Worm (Caenorhabditis elegans) whole organism, L3 larva: ENCODE measurements around the gene F10G2.4.

Experiments
- ZK546.5 ChIP-seq: sonication (generic microtip); optimal IDR thresholded peaks from 2 replicates; lab custom pipeline; 2017; ENCODE audit warnings: missing biosample characterization, missing genetic modification characterization
- aly-2 ChIP-seq: fragments of 150-350 bp; optimal IDR thresholded peaks from 2 replicates; lab custom pipeline; 2014; ENCODE audit warnings: missing biosample characterization, missing genetic modification characterization
- ama-1 ChIP-seq: fragments of 150-350 bp; optimal IDR thresholded peaks from 2 replicates; lab custom pipeline; 2018
- ceh-16 ChIP-seq: sonication (generic microtip); optimal IDR thresholded peaks from 2 replicates; lab custom pipeline; 2017; ENCODE audit warnings: missing biosample characterization, missing genetic modification characterization
- ceh-28 ChIP-seq: fragments of 150-350 bp; optimal IDR thresholded peaks from 2 replicates; lab custom pipeline; 2014; ENCODE audit warnings: missing biosample characterization, missing genetic modification reagents, missing genetic modification characterization
- ceh-82 ChIP-seq: fragments of 150-350 bp; optimal IDR thresholded peaks from 2 replicates; lab custom pipeline; 2014; ENCODE audit warnings: missing biosample characterization, missing genetic modification characterization
- ceh-9 ChIP-seq: sonication (generic microtip); optimal IDR thresholded peaks from 2 replicates; lab custom pipeline; 2018; ENCODE audit warnings: missing biosample characterization, missing genetic modification characterization
- daf-12 ChIP-seq: fragments of 150-350 bp; optimal IDR thresholded peaks from 2 replicates; lab custom pipeline; 2014; ENCODE audit warnings: missing biosample characterization, missing genetic modification reagents, missing genetic modification characterization
- egl-27 ChIP-seq: sonication (generic microtip); optimal IDR thresholded peaks from 4 replicates; lab custom pipeline; 2017; ENCODE audit warnings: missing biosample characterization, missing genetic modification reagents, missing genetic modification characterization
- egl-5 ChIP-seq: fragments of 150-350 bp; optimal IDR thresholded peaks from 2 replicates; lab custom pipeline; 2017; ENCODE audit warnings: missing biosample characterization, missing genetic modification reagents, missing genetic modification characterization, inconsistent platforms
- elt-1 ChIP-seq: fragments of 150-350 bp; optimal IDR thresholded peaks from 2 replicates; lab custom pipeline; 2014; ENCODE audit warnings: missing biosample characterization, missing genetic modification characterization
- elt-2 ChIP-seq: sonication (generic microtip); optimal IDR thresholded peaks from 2 replicates; lab custom pipeline; 2016; ENCODE audit warnings: missing genetic modification reagents, mild to moderate bottlenecking, missing genetic modification characterization, missing compliant biosample characterization
- elt-3 ChIP-seq, 3 experiments: fragments of 150-350 bp in 1 of 3; sonication (generic microtip) in 2 of 3; optimal IDR thresholded peaks; 2 replicates in 2 of 3; 4 replicates in 1 of 3; lab custom pipeline; 2014 to 2017; ENCODE audit warnings: missing biosample characterization in 3 of 3, missing genetic modification characterization in 3 of 3
- eor-1 ChIP-seq, 2 experiments: fragments of 150-350 bp; optimal IDR thresholded peaks; 2 replicates each; lab custom pipeline; 2014 to 2018; ENCODE audit warnings: missing biosample characterization in 2 of 2, missing genetic modification characterization in 2 of 2
- fkh-2 ChIP-seq: fragments of 150-350 bp; optimal IDR thresholded peaks from 2 replicates; lab custom pipeline; 2014; ENCODE audit warnings: missing biosample characterization, missing genetic modification reagents, missing genetic modification characterization
- fos-1 ChIP-seq: fragments of 150-350 bp; optimal IDR thresholded peaks from 2 replicates; lab custom pipeline; 2014; ENCODE audit warnings: missing biosample characterization, missing genetic modification characterization
- hmg-11 ChIP-seq: sonication (generic microtip); optimal IDR thresholded peaks from 2 replicates; lab custom pipeline; 2016; ENCODE audit warnings: missing genetic modification characterization, missing compliant biosample characterization
- jun-1 ChIP-seq: fragments of 150-350 bp; optimal IDR thresholded peaks from 2 replicates; lab custom pipeline; 2014; ENCODE audit warnings: missing biosample characterization, missing genetic modification reagents, missing genetic modification characterization
- lin-39 ChIP-seq: fragments of 150-350 bp; optimal IDR thresholded peaks from 2 replicates; lab custom pipeline; 2018; ENCODE audit warnings: missing biosample characterization, missing genetic modification reagents, missing genetic modification characterization
- lsy-12 ChIP-seq: sonication (generic microtip); optimal IDR thresholded peaks from 2 replicates; lab custom pipeline; 2016; ENCODE audit warnings: mild to moderate bottlenecking, missing genetic modification characterization, missing compliant biosample characterization
- mdl-1 ChIP-seq: fragments of 150-350 bp; optimal IDR thresholded peaks from 2 replicates; lab custom pipeline; 2014; ENCODE audit warnings: missing biosample characterization, missing genetic modification characterization
- mml-1 ChIP-seq: fragments of 150-350 bp; sonication (generic microtip); optimal IDR thresholded peaks from 3 replicates; lab custom pipeline; 2014; ENCODE audit warnings: missing biosample characterization, missing genetic modification characterization
- nfya-1 ChIP-seq: sonication (generic microtip); optimal IDR thresholded peaks from 2 replicates; lab custom pipeline; 2017; ENCODE audit warnings: missing genetic modification characterization, mild to moderate bottlenecking, missing compliant biosample characterization, antibody characterized with exemption, moderate library complexity; ENCODE audit not compliant: insufficient read depth
- nhr-11 ChIP-seq: fragments of 150-350 bp; optimal IDR thresholded peaks from 2 replicates; lab custom pipeline; 2014; ENCODE audit warnings: missing biosample characterization, missing genetic modification characterization
- nhr-12 ChIP-seq: fragments of 150-350 bp; optimal IDR thresholded peaks from 2 replicates; lab custom pipeline; 2014; ENCODE audit warnings: missing biosample characterization, missing genetic modification characterization
- nhr-237 ChIP-seq: fragments of 150-350 bp; optimal IDR thresholded peaks from 2 replicates; lab custom pipeline; 2014; ENCODE audit warnings: missing biosample characterization, missing genetic modification characterization
- nhr-28 ChIP-seq: fragments of 150-350 bp; optimal IDR thresholded peaks from 2 replicates; lab custom pipeline; 2014; ENCODE audit warnings: missing biosample characterization, missing genetic modification characterization
- nhr-43 ChIP-seq: sonication (generic microtip); optimal IDR thresholded peaks from 2 replicates; lab custom pipeline; 2016; ENCODE audit warnings: mild to moderate bottlenecking, missing genetic modification characterization, missing compliant biosample characterization; ENCODE audit not compliant: poor library complexity, severe bottlenecking
- nhr-67 ChIP-seq: fragments of 150-350 bp; optimal IDR thresholded peaks from 2 replicates; lab custom pipeline; 2014; ENCODE audit warnings: missing biosample characterization, missing genetic modification characterization
- nhr-76 ChIP-seq: fragments of 150-350 bp; sonication (generic microtip); optimal IDR thresholded peaks from 5 replicates; lab custom pipeline; 2014; ENCODE audit warnings: missing biosample characterization, missing genetic modification characterization
- pha-4 ChIP-seq: fragments of 150-350 bp; optimal IDR thresholded peaks from 2 replicates; lab custom pipeline; 2014; ENCODE audit warnings: missing biosample characterization, missing genetic modification reagents, missing genetic modification characterization
- pqm-1 ChIP-seq: fragments of 150-350 bp; optimal IDR thresholded peaks from 2 replicates; lab custom pipeline; 2017; ENCODE audit warnings: missing biosample characterization, missing genetic modification characterization, inconsistent platforms
- sea-2 ChIP-seq: fragments of 150-350 bp; sonication (generic microtip); optimal IDR thresholded peaks from 4 replicates; lab custom pipeline; 2014; ENCODE audit warnings: missing biosample characterization, missing genetic modification reagents, missing genetic modification characterization
- skn-1 ChIP-seq: fragments of 150-350 bp; optimal IDR thresholded peaks from 2 replicates; lab custom pipeline; 2014; ENCODE audit warnings: missing biosample characterization, missing genetic modification characterization
- snpc-4 ChIP-seq: fragments of 150-350 bp; optimal IDR thresholded peaks from 2 replicates; lab custom pipeline; 2014; ENCODE audit warnings: missing biosample characterization, missing genetic modification characterization
- tbx-2 ChIP-seq: sonication (generic microtip); optimal IDR thresholded peaks from 2 replicates; lab custom pipeline; 2016; ENCODE audit warnings: mild to moderate bottlenecking, missing genetic modification characterization, missing compliant biosample characterization
- unc-39 ChIP-seq: sonication (generic microtip); optimal IDR thresholded peaks from 4 replicates; lab custom pipeline; 2017; ENCODE audit warnings: missing biosample characterization, missing genetic modification characterization
- unc-62 ChIP-seq: fragments of 150-350 bp; sonication (generic microtip); optimal IDR thresholded peaks from 4 replicates; lab custom pipeline; 2014; ENCODE audit warnings: missing biosample characterization, missing genetic modification reagents, missing genetic modification characterization
- zag-1 ChIP-seq: fragments of 150-350 bp; optimal IDR thresholded peaks from 2 replicates; lab custom pipeline; 2014; ENCODE audit warnings: missing biosample characterization, missing genetic modification characterization
- ztf-11 ChIP-seq: fragments of 150-350 bp; optimal IDR thresholded peaks from 2 replicates; lab custom pipeline; 2014; ENCODE audit warnings: missing biosample characterization, missing genetic modification characterization

F10G2.4 gene

DNA sequence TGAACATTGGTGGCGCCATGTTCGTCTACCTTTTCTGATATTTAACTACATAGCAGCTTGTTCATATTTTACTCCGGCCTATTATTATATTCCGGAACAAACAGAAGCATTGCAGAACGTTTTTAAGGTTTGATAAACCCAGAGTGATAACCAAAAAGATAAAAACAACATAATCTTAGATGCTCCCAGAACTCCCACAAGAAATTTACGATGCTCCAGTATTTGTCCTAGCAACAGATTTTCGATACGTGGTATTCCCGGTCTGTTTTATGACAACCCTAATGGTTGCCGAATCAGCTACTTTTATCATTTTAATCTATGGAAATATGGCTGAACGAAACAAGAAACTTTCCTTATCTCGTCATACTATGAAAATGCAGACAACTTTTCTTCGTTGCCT, 26.6 kb downstream of the F10G2.4 start:
- TF ChIP-seq jun-1 (no peak), pqm-1 (tag; lab: Kevin White, UChicago) (no peak), pha-4 (no peak), fos-1 (no peak), ceh-28 (tag; lab: Kevin White, UChicago) (no peak), aly-2 (tag; lab: Kevin White, UChicago) (no peak), skn-1 (tag; lab: Kevin White, UChicago) (no peak), ceh-16 (no peak), nfya-1 (tag; lab: Kevin White, UChicago) (no peak), egl-5 (tag; lab: Kevin White, UChicago) (no peak), snpc-4 (tag; lab: Kevin White, UChicago) (no peak), sea-2 (no peak), tbx-2 (tag; lab: Kevin White, UChicago) (no peak), nhr-11 (tag; lab: Kevin White, UChicago) (no peak), ceh-82 (tag; lab: Kevin White, UChicago) (no peak), ztf-11 (tag; lab: Kevin White, UChicago) (no peak), elt-3 (tag; optimal IDR thresholded peaks at IDR 0.05; lab: Kevin White, UChicago) (no peak), lin-39 (tag; lab: Kevin White, UChicago) (no peak), mdl-1 (tag; lab: Kevin White, UChicago) (no peak)

DNA sequence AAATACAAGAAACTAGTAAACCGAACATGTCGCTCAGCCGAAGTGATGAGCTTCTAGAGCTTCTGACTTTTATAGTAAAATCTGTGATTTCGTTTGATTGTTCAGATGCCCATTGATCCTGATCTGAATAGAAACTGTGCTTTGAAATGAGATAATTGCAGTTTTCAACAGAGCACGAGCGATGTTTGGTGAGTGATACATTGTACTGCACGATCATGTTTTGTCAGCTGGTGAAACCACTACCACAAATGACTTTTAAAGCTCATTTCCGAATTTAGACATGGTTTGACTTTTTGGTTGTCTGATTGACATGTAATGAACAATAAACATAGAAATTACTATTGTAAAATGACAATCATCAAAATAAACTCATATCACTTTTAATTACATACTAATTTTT, 28.4 kb downstream of the F10G2.4 start, which contains the start of gene tag-293:
Gene tag-293 (minus strand): TSS at position 101 of the 400 bp plus-strand sequence.
- TF ChIP-seq nhr-76 (tag; lab: Kevin White, UChicago) (no peak), elt-1 (tag; lab: Kevin White, UChicago) (no peak), nhr-11 (tag; lab: Kevin White, UChicago) (no peak), ztf-11 (tag; lab: Kevin White, UChicago) (no peak), pqm-1 (tag; lab: Kevin White, UChicago) (no peak), unc-62 (GFP tag; lab: Kevin White, UChicago) (no peak), mdl-1 (tag; lab: Kevin White, UChicago) (no peak), nhr-43 (tag; lab: Kevin White, UChicago) (no peak), nhr-67 (tag; lab: Kevin White, UChicago) (no peak), hmg-11 (tag; lab: Kevin White, UChicago) (no peak), fos-1 (no peak), fkh-2 (tag; lab: Kevin White, UChicago) (no peak), ceh-9 (tag; lab: Kevin White, UChicago) (no peak), jun-1 (no peak)

DNA sequence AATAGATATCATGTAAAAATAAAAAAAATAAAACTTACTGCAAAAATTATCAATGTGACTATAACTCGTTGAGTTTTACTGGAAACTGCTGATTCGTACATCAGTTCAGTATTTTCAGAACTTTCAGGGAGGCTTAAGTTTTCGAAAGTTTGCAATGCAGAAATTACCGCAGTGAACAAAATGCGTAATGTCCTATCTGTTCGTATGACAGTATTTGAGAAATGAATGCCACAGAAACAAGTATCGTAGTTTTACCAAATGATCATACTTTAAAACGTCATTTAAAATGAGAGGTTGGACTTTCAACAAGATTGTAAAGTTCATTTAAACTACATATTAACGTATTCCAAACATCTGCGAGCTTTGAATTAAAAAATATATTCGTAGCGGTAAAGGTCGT, 29.7 kb downstream of the F10G2.4 start, which contains the start of gene C03G6.21:
Gene C03G6.21 (minus strand): TSS at position 101 of the 400 bp plus-strand sequence.
- no peak for TF ChIP-seq daf-12 (tag; lab: Kevin White, UChicago)
- no peak for TF ChIP-seq pha-4
- TF ChIP-seq ceh-9 (tag; lab: Kevin White, UChicago) = no peak

DNA sequence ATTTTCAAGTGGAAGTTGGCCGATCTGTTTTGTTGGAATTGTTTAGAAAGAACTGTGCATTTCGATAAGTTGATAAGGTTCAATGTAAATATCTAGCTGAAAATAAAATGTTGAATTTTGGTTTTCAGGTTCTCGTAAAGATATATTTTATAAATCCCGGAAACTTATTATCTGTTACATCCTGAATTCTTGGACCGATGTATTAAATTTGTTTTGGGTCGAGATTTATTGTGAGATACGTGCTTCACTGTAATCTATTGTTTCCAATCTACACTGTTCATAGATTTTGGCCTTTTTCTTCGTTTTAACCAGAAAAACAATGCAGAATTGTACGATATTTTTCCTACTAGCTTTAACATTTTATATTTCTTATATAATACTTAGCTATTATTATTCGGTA, 30.1 kb downstream of the F10G2.4 start, which contains the start of gene C03G6.6:
Gene C03G6.6 (plus strand): TSS at position 301 of the 400 bp plus-strand sequence.
- TF ChIP-seq ZK546.5 (tag; lab: Kevin White, UChicago) (no peak), snpc-4 (tag; lab: Kevin White, UChicago) (no peak), ama-1 (lab: Kevin White, UChicago) (no peak)

DNA sequence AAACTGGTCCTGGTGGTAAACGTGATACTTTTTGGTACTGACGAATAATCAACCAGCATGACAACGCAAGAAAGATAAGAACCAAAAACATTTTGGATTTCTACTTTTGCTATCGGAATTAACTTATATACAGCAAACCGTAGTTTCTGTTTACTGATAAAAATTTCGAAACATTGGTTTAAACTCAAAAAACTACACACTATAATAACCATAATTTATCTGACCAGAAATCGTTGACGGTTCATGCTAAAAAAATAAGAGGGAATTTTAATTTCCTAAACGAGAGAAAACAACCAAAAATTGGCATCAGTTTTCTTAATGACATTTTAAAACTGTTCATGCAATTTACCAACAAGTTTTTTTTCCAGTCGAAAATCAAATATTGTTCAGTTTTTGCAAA, 34.6 kb downstream of the F10G2.4 start, which contains the start of gene cyp-35A1:
Gene cyp-35A1 (minus strand): TSS at position 101 of the 400 bp plus-strand sequence.
- TF ChIP-seq mml-1 (tag; lab: Kevin White, UChicago) (no peak), fkh-2 (tag; lab: Kevin White, UChicago) (no peak), ceh-16 (no peak), egl-27 (no peak), tbx-2 (tag; lab: Kevin White, UChicago) (no peak), lsy-12 (no peak), eor-1 (tag; optimal IDR thresholded peaks at IDR 0.05; lab: Kevin White, UChicago) (no peak), nhr-237 (tag; lab: Kevin White, UChicago) (no peak), ztf-11 (tag; lab: Kevin White, UChicago) (no peak), hmg-11 (tag; lab: Kevin White, UChicago) (no peak), skn-1 (tag; lab: Kevin White, UChicago) (no peak), ZK546.5 (tag; lab: Kevin White, UChicago) (no peak), ceh-9 (tag; lab: Kevin White, UChicago) (no peak), elt-2 (tag; lab: Kevin White, UChicago) (no peak), unc-39 (tag; lab: Kevin White, UChicago) (no peak), zag-1 (tag; lab: Kevin White, UChicago) (no peak), nhr-28 (no peak), nhr-12 (tag; lab: Kevin White, UChicago) (no peak), nfya-1 (tag; lab: Kevin White, UChicago) (no peak)
